Worm (Caenorhabditis elegans) whole organism, L1 larva: Measurements from ENCODE around the gene F59A7.14.

Experiments used
- C34B4.2 ChIP-seq: sonication (generic microtip); optimal IDR thresholded peaks from 2 replicates; lab custom pipeline; 2017; ENCODE audit warnings: mild to moderate bottlenecking, missing genetic modification characterization, missing compliant biosample characterization
- F16B12.6 ChIP-seq: fragments of 150-350 bp; optimal IDR thresholded peaks from 2 replicates; lab custom pipeline; 2014; ENCODE audit warnings: missing biosample characterization, missing genetic modification characterization
- Y116A8C.19 ChIP-seq: sonication (generic microtip); optimal IDR thresholded peaks from 2 replicates; lab custom pipeline; 2016; ENCODE audit warnings: missing compliant biosample characterization, missing genetic modification characterization, borderline replicate concordance
- alr-1 ChIP-seq: fragments of 200-800 bp; sonication (Bioruptor generic); optimal IDR thresholded peaks from 2 replicates; lab custom pipeline; 2018; ENCODE audit warnings: borderline replicate concordance, mild to moderate bottlenecking, missing genetic modification characterization, missing compliant biosample characterization
- ceh-63 ChIP-seq: fragments of 200-800 bp; sonication (Bioruptor generic); optimal IDR thresholded peaks from 2 replicates; lab custom pipeline; 2018; ENCODE audit warnings: mild to moderate bottlenecking, missing genetic modification characterization, missing compliant biosample characterization
- ceh-8 ChIP-seq: fragments of 200-800 bp; sonication (Bioruptor generic); optimal IDR thresholded peaks from 2 replicates; lab custom pipeline; 2018; ENCODE audit warnings: mild to moderate bottlenecking, missing genetic modification characterization, moderate library complexity, missing compliant biosample characterization
- ceh-82 ChIP-seq, 3 experiments: fragments of 150-350 bp in 1 of 3; sonication (generic microtip) in 2 of 3; optimal IDR thresholded peaks; 2 replicates each; lab custom pipeline; 2014 to 2017; ENCODE audit warnings: missing biosample characterization in 3 of 3, missing genetic modification characterization in 3 of 3
- dpl-1 ChIP-seq, 3 experiments: fragments of 150-350 bp in 2 of 3; sonication (generic microtip) in 1 of 3; optimal IDR thresholded peaks; 2 replicates each; lab custom pipeline; 2014 to 2017; ENCODE audit warnings: missing biosample characterization in 3 of 3, missing genetic modification characterization in 3 of 3, missing genetic modification reagents in 3 of 3
- egl-13 ChIP-seq: sonication (generic microtip); optimal IDR thresholded peaks from 2 replicates; lab custom pipeline; 2016; ENCODE audit warnings: missing genotype, missing genetic modification reagents, missing genetic modification characterization, missing compliant biosample characterization
- egl-27 ChIP-seq, 2 experiments: fragments of 150-350 bp in 1 of 2; sonication (generic microtip); optimal IDR thresholded peaks; 3 replicates each; lab custom pipeline; 2017 to 2018; ENCODE audit warnings: missing biosample characterization in 2 of 2, missing genetic modification characterization in 2 of 2, missing genetic modification reagents in 2 of 2
- elt-2 ChIP-seq: sonication (generic microtip); optimal IDR thresholded peaks from 2 replicates; lab custom pipeline; 2016; ENCODE audit warnings: missing genetic modification characterization, mild to moderate bottlenecking, inconsistent platforms, missing compliant biosample characterization, missing genetic modification reagents
- elt-3 ChIP-seq, 6 experiments: fragments of 150-350 bp in 1 of 6; sonication (generic microtip); optimal IDR thresholded peaks; 2 replicates each; lab custom pipeline; 2017 to 2018; ENCODE audit warnings: missing biosample characterization in 6 of 6, missing genetic modification characterization in 6 of 6, inconsistent platforms in 1 of 6
- ets-5 ChIP-seq: fragments of 200-800 bp; sonication (Bioruptor generic); IDR thresholded peaks from 2 replicates; pipeline ENCODE4 v1.3.6; 2022; ENCODE audit warnings: missing genetic modification characterization, missing compliant biosample characterization
- fkh-4 ChIP-seq: sonication (generic microtip); optimal IDR thresholded peaks from 2 replicates; lab custom pipeline; 2016; ENCODE audit warnings: missing compliant biosample characterization, missing genetic modification characterization, borderline replicate concordance
- fkh-8 ChIP-seq: sonication (generic microtip); optimal IDR thresholded peaks from 2 replicates; lab custom pipeline; 2016; ENCODE audit warnings: mild to moderate bottlenecking, missing genetic modification characterization, missing compliant biosample characterization
- fos-1 ChIP-seq: fragments of 150-350 bp; optimal IDR thresholded peaks from 2 replicates; lab custom pipeline; 2014; ENCODE audit warnings: missing biosample characterization, missing genetic modification characterization
- hlh-4 ChIP-seq: sonication (generic microtip); optimal IDR thresholded peaks from 2 replicates; lab custom pipeline; 2016; ENCODE audit warnings: mild to moderate bottlenecking, missing genetic modification characterization, missing compliant biosample characterization
- lin-13 ChIP-seq: fragments of 150-350 bp; optimal IDR thresholded peaks from 2 replicates; lab custom pipeline; 2014; ENCODE audit warnings: missing biosample characterization, missing genetic modification reagents, missing genetic modification characterization
- lin-14 ChIP-seq: fragments of 200-800 bp; sonication (Bioruptor generic); optimal IDR thresholded peaks from 2 replicates; lab custom pipeline; 2018; ENCODE audit warnings: mild to moderate bottlenecking, missing genetic modification characterization, moderate library complexity, missing compliant biosample characterization
- lin-15B ChIP-seq: fragments of 150-350 bp; sonication (generic microtip); optimal IDR thresholded peaks from 3 replicates; lab custom pipeline; 2014; ENCODE audit warnings: missing biosample characterization, missing genetic modification characterization
- lin-35 ChIP-seq, 2 experiments: fragments of 150-350 bp; optimal IDR thresholded peaks; 2 replicates each; lab custom pipeline; 2014; ENCODE audit warnings: missing biosample characterization in 2 of 2, missing genetic modification characterization in 2 of 2, missing genetic modification reagents in 2 of 2
- mab-9 ChIP-seq: fragments of 200-800 bp; sonication (Bioruptor generic); IDR thresholded peaks from 2 replicates; pipeline ENCODE4 v1.3.6; 2022; ENCODE audit warnings: missing genetic modification reagents, missing genetic modification characterization, missing compliant biosample characterization
- mep-1 ChIP-seq: fragments of 150-350 bp; optimal IDR thresholded peaks from 2 replicates; lab custom pipeline; 2014; ENCODE audit warnings: missing biosample characterization, missing genetic modification characterization
- nhr-20 ChIP-seq: sonication (generic microtip); optimal IDR thresholded peaks from 2 replicates; lab custom pipeline; 2016; ENCODE audit warnings: mild to moderate bottlenecking, missing genetic modification characterization, missing compliant biosample characterization
- nhr-47 ChIP-seq: sonication (generic microtip); optimal IDR thresholded peaks from 2 replicates; lab custom pipeline; 2016; ENCODE audit warnings: mild to moderate bottlenecking, missing genetic modification characterization, moderate library complexity, missing compliant biosample characterization
- nhr-77 ChIP-seq: fragments of 150-350 bp; optimal IDR thresholded peaks from 2 replicates; lab custom pipeline; 2014; ENCODE audit warnings: missing biosample characterization, missing genetic modification characterization
- nhr-84 ChIP-seq: sonication (generic microtip); optimal IDR thresholded peaks from 2 replicates; lab custom pipeline; 2017; ENCODE audit warnings: missing biosample characterization, missing genetic modification characterization
- pax-3 ChIP-seq: fragments of 200-800 bp; sonication (Bioruptor generic); optimal IDR thresholded peaks from 2 replicates; lab custom pipeline; 2018; ENCODE audit warnings: mild to moderate bottlenecking, missing genetic modification characterization, moderate library complexity, missing compliant biosample characterization
- snpc-4 ChIP-seq: fragments of 150-350 bp; optimal IDR thresholded peaks from 2 replicates; lab custom pipeline; 2014; ENCODE audit warnings: missing biosample characterization, missing genetic modification characterization
- sox-4 ChIP-seq: sonication (generic microtip); optimal IDR thresholded peaks from 2 replicates; lab custom pipeline; 2016; ENCODE audit warnings: missing genetic modification characterization, missing compliant biosample characterization
- tbx-2 ChIP-seq: sonication (generic microtip); optimal IDR thresholded peaks from 2 replicates; lab custom pipeline; 2016; ENCODE audit warnings: missing genetic modification characterization, missing compliant biosample characterization
- tlp-1 ChIP-seq: fragments of 150-350 bp; optimal IDR thresholded peaks from 2 replicates; lab custom pipeline; 2014; ENCODE audit warnings: missing biosample characterization, missing genetic modification characterization
- unc-62 ChIP-seq: fragments of 150-350 bp; optimal IDR thresholded peaks from 2 replicates; lab custom pipeline; 2014; ENCODE audit warnings: missing biosample characterization, missing genetic modification reagents, missing genetic modification characterization
- vab-15 ChIP-seq: sonication (generic microtip); optimal IDR thresholded peaks from 2 replicates; lab custom pipeline; 2017; ENCODE audit warnings: missing genotype, mild to moderate bottlenecking, missing genetic modification characterization, missing compliant biosample characterization
- xbp-1 ChIP-seq: sonication (generic microtip); optimal IDR thresholded peaks from 2 replicates; lab custom pipeline; 2016; ENCODE audit warnings: missing genetic modification characterization, missing compliant biosample characterization
- ztf-4 ChIP-seq: fragments of 150-350 bp; optimal IDR thresholded peaks from 2 replicates; lab custom pipeline; 2014; ENCODE audit warnings: missing biosample characterization, missing genetic modification characterization

F59A7.14 gene

DNA sequence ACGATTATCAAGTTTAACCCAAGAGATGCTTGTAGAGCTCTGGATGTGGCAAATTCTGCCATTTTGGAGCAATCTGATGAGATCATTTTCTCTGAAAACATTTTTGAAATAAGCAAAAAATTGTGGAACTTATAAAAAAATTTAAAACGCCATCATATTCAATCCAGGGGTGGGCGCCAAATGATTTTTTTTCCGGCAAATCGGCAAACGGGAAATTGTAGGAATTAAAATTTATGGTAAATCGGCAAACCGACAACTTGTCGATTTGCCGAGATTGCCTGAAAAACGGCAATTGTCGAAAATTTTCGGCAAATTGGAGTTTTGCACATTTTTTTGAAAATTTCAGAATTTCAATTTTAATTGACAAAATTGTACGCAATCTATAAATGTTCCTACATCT, 16.8 kb downstream of the F59A7.14 start, which contains the start of gene srab-23:
Gene srab-23 (minus strand): TSS at position 101 of the 400 bp plus-strand sequence.
- TF ChIP-seq ceh-82 (tag; optimal IDR thresholded peaks at IDR 0.05; lab: Kevin White, UChicago) (no peak), nhr-84 (tag; lab: Kevin White, UChicago) (no peak), vab-15 (tag; lab: Kevin White, UChicago) (no peak), snpc-4 (tag; lab: Kevin White, UChicago) (no peak), tlp-1 (no peak), alr-1 (tag; lab: Kevin White, UChicago) (no peak), dpl-1 (GFP tag; optimal IDR thresholded peaks at IDR 0.05; lab: Kevin White, UChicago) (no peak), elt-3 (tag; optimal IDR thresholded peaks at IDR 0.05; lab: Kevin White, UChicago) (no peak), F16B12.6 (no peak), lin-35 (GFP tag; optimal IDR thresholded peaks at IDR 0.05; lab: Kevin White, UChicago) (no peak), mab-9 (GFP tag; lab: Robert Waterston, UW) (no peak), ztf-4 (tag; lab: Kevin White, UChicago) (no peak)

DNA sequence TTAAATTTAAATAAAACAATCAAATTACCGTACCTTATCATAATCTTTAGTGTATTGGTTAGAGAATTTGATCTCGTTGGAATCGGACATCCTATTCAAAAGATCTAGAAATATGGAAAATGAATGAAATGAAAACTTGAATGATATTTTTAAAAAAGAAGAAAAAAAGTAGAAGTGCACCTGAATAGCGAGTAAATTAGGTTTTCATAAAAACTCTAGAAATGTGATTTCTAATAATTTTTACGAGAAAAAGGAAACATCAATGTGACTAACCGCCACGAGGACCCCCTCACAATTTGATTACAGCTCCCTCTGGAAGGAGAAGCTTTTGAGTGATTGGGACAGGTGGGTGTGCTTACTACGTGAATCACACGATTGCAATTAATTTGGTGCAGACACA, 27.2 kb downstream of the F59A7.14 start, which contains the start of gene Y40B10A.5:
Gene Y40B10A.5 (minus strand): TSS at position 101 of the 400 bp plus-strand sequence.
- TF ChIP-seq ceh-8 (GFP tag; lab: Kevin White, UChicago) = peak; percentile 6
- no peak for TF ChIP-seq pax-3 (tag; lab: Kevin White, UChicago)
- TF ChIP-seq fkh-8 = peak; percentile 27
- TF ChIP-seq elt-2 (tag; lab: Kevin White, UChicago) = no peak
- no peak for TF ChIP-seq ets-5 (GFP tag; lab: Robert Waterston, UW)
- no peak for TF ChIP-seq nhr-84 (tag; lab: Kevin White, UChicago)
- TF ChIP-seq nhr-47 (tag; lab: Kevin White, UChicago) = peak; percentile 26
- no peak for TF ChIP-seq nhr-77 (tag; lab: Kevin White, UChicago)
- no peak for TF ChIP-seq lin-15B (tag; lab: Kevin White, UChicago)
- TF ChIP-seq egl-27 (tag; optimal IDR thresholded peaks at IDR 0.05; lab: Kevin White, UChicago) = no peak
- TF ChIP-seq C34B4.2 (tag; lab: Kevin White, UChicago) = no peak
- TF ChIP-seq lin-13 (GFP tag; lab: Kevin White, UChicago) = no peak
- no peak for TF ChIP-seq egl-13 (tag; lab: Kevin White, UChicago)
- no peak for TF ChIP-seq sox-4 (tag; lab: Kevin White, UChicago)
- no peak for TF ChIP-seq lin-14
- TF ChIP-seq fkh-4 (tag; lab: Kevin White, UChicago) = no peak
- TF ChIP-seq nhr-20 (tag; lab: Kevin White, UChicago) = no peak
- no peak for TF ChIP-seq tbx-2 (tag; lab: Kevin White, UChicago)
- TF ChIP-seq unc-62 (GFP tag; lab: Kevin White, UChicago) = no peak
- no peak for TF ChIP-seq fos-1 (tag; lab: Kevin White, UChicago)
- no peak for TF ChIP-seq hlh-4 (tag; lab: Kevin White, UChicago)

ce11 chrV:2050136-2050535, 31.3 kb downstream of the F59A7.14 start, which contains the start of gene comt-4:
comt-4 (minus strand) TSS chrV:2050185.
- peak in 3 of 6 experiments; percentile 2 to 45 (median 33) for TF ChIP-seq elt-3 (tag; optimal IDR thresholded peaks at IDR 0.05; lab: Kevin White, UChicago)
- peak; percentile 28 for TF ChIP-seq nhr-20 (tag; lab: Kevin White, UChicago)
- no peak for TF ChIP-seq ceh-63

DNA sequence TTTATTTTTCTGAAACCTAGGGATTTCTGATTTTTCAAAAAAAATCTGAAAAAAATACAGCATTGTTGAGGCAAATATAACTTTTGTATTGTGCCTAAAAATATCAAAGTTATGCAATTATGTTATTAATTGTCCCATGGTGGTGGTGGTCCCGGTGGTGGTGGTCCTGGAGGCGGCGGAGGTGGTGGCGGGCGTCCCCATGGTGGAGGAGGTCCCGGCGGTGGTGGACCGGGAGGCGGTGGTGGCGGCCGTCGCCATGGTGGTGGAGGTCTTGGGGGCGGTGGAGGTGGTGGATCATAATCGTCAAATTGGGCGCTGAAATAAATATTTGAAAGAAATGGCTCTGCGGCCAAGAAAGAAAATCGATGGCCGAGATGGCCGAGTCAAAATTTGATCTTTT, 32.0 kb downstream of the F59A7.14 start:
- TF ChIP-seq xbp-1 (no peak), Y116A8C.19 (tag; lab: Kevin White, UChicago) (no peak), mep-1 (no peak), ceh-8 (GFP tag; lab: Kevin White, UChicago) (peak; percentile 78)
